Fruit fly (Drosophila melanogaster): ENCODE measurements around the gene CG12483.

The CG12483 gene

dm6 chr3L:145998-146576 lies 47.9 kb upstream of the CG12483 start, which contains the start of gene CG6845 (continued):
- no peak for TF ChIP-seq CG12299 (tag; optimal IDR thresholded peaks at IDR 0.05)
- no peak for TF ChIP-seq CG1233 (GFP tag; optimal IDR thresholded peaks at IDR 0.05)
- TF ChIP-seq Sox102F (GFP tag; optimal IDR thresholded peaks at IDR 0.05): no peak
- TF ChIP-seq ab (GFP tag; optimal IDR thresholded peaks at IDR 0.05): no peak
- TF ChIP-seq CG6175 (GFP tag; IDR thresholded peaks at IDR 0.05): no peak
- no peak for TF ChIP-seq nau (GFP tag; optimal IDR thresholded peaks at IDR 0.05)
- TF ChIP-seq Bgb (GFP tag; IDR thresholded peaks at IDR 0.05; ENCODE audit: partially characterized antibody): peak; percentile 84
- TF ChIP-seq CG18599 (GFP tag; optimal IDR thresholded peaks at IDR 0.05): no peak
- no peak for TF ChIP-seq aop (GFP tag; IDR thresholded peaks at IDR 0.05)
- TF ChIP-seq trh (GFP tag; optimal IDR thresholded peaks at IDR 0.05): no peak
- peak; percentile 93 for TF ChIP-seq CG34224 (GFP tag; IDR thresholded peaks at IDR 0.05; ENCODE audit: partially characterized antibody)
- TF ChIP-seq Dref (GFP tag; IDR thresholded peaks at IDR 0.05): peak; percentile 95
- no peak for TF ChIP-seq al (GFP tag; IDR thresholded peaks at IDR 0.05)
- TF ChIP-seq CG32772 (GFP tag; IDR thresholded peaks at IDR 0.05): no peak
- no peak for TF ChIP-seq CHES-1-like (GFP tag; optimal IDR thresholded peaks at IDR 0.05)
- no peak for TF ChIP-seq B-H1 (GFP tag; IDR thresholded peaks at IDR 0.05)
- no peak for TF ChIP-seq CG2678 (tag; optimal IDR thresholded peaks at IDR 0.05)
- TF ChIP-seq lbe (GFP tag; optimal IDR thresholded peaks at IDR 0.05): peak; percentile 20
- peak; percentile 56 for TF ChIP-seq HmgZ (tag; optimal IDR thresholded peaks at IDR 0.05)
- TF ChIP-seq CG5953 (GFP tag; IDR thresholded peaks at IDR 0.05): no peak
- no peak for TF ChIP-seq CG4820 (GFP tag; optimal IDR thresholded peaks at IDR 0.05)
- TF ChIP-seq sd (tag; optimal IDR thresholded peaks at IDR 0.05): no peak
- TF ChIP-seq CG31441 (GFP tag; IDR thresholded peaks at IDR 0.05): no peak
- TF ChIP-seq row (GFP tag; IDR thresholded peaks at IDR 0.05): no peak
- no peak for TF ChIP-seq ken (GFP tag; IDR thresholded peaks at IDR 0.05)
- no peak for TF ChIP-seq CG6689 (GFP tag; IDR thresholded peaks at IDR 0.05)
- TF ChIP-seq NfI (GFP tag; optimal IDR thresholded peaks at IDR 0.05): no peak
- TF ChIP-seq nmo (GFP tag; optimal IDR thresholded peaks at IDR 0.05): peak; percentile 35
- no peak for TF ChIP-seq NC2α (GFP tag; optimal IDR thresholded peaks at IDR 0.05)
- peak; percentile 72 for TF ChIP-seq unc-4 (GFP tag; IDR thresholded peaks at IDR 0.05; ENCODE audit: partially characterized antibody)
- no peak for TF ChIP-seq jigr1 (GFP tag; IDR thresholded peaks at IDR 0.05)
- no peak for TF ChIP-seq dati (GFP tag; IDR thresholded peaks at IDR 0.05)
- no peak for TF ChIP-seq odd (GFP tag; optimal IDR thresholded peaks at IDR 0.05)
- no peak for TF ChIP-seq Dfd (GFP tag; optimal IDR thresholded peaks at IDR 0.05)
- TF ChIP-seq CG6654 (GFP tag; optimal IDR thresholded peaks at IDR 0.05): no peak
- no peak for TF ChIP-seq ac (GFP tag; optimal IDR thresholded peaks at IDR 0.05)
- no peak for TF ChIP-seq CG6765 (GFP tag; optimal IDR thresholded peaks at IDR 0.05)
- TF ChIP-seq onecut (GFP tag; IDR thresholded peaks at IDR 0.05): peak; percentile 29
- TF ChIP-seq fd96Cb (tag; optimal IDR thresholded peaks at IDR 0.05): no peak
- no peak for TF ChIP-seq az2 (GFP tag; optimal IDR thresholded peaks at IDR 0.05)
- no peak for TF ChIP-seq fd102C (GFP tag; optimal IDR thresholded peaks at IDR 0.05)
- TF ChIP-seq CG7963 (GFP tag; IDR thresholded peaks at IDR 0.05; ENCODE audit: partially characterized antibody): peak; percentile 85
- no peak for TF ChIP-seq gcm (GFP tag; optimal IDR thresholded peaks at IDR 0.05)
- TF ChIP-seq bbx (GFP tag; IDR thresholded peaks at IDR 0.05; ENCODE audit: partially characterized antibody): peak; percentile 89
- TF ChIP-seq Lim3 (GFP tag; IDR thresholded peaks at IDR 0.05): no peak
- no peak for TF ChIP-seq Med (GFP tag)
- peak; percentile 91 for TF ChIP-seq CG8290 (GFP tag; optimal IDR thresholded peaks at IDR 0.05)
- peak in 1 of 2 experiments; percentile 25 for TF ChIP-seq CG8290 (tag; optimal IDR thresholded peaks at IDR 0.05)
- no peak for TF ChIP-seq CG12219 (GFP tag; optimal IDR thresholded peaks at IDR 0.05)
- TF ChIP-seq CG30020 (tag; optimal IDR thresholded peaks at IDR 0.05): peak; percentile 36
- peak; percentile 27 for TF ChIP-seq CG17829 (tag; optimal IDR thresholded peaks at IDR 0.05)

All from whole organism, embryonic.